Worm (Caenorhabditis elegans) whole organism, early embryonic: ENCODE data around the gene pcm-1.

ENCODE experiments used
- ets-7 ChIP-seq: sonication (generic microtip); optimal IDR thresholded peaks from 2 replicates; lab custom pipeline; 2016; ENCODE audit warnings: missing genotype, missing genetic modification characterization, missing compliant biosample characterization
- pes-1 ChIP-seq: fragments of 200-800 bp; sonication (Bioruptor generic); IDR thresholded peaks from 2 replicates; pipeline ENCODE4 v1.3.6; 2022; ENCODE audit warnings: missing genetic modification reagents, missing genetic modification characterization, missing compliant biosample characterization
- tbx-11 ChIP-seq: fragments of 200-800 bp; sonication (Bioruptor generic); IDR thresholded peaks from 2 replicates; pipeline ENCODE4 v1.3.6; 2022; ENCODE audit warnings: missing genetic modification characterization, missing compliant biosample characterization

- TF ChIP-seq pes-1 (GFP tag; lab: Robert Waterston, UW), result no peak
- TF ChIP-seq ets-7, result no peak
- TF ChIP-seq tbx-11 (GFP tag; lab: Robert Waterston, UW), result no peak
These were observed 48.7 kb upstream of the pcm-1 start for ce11 chrV:6012401-6012800.
